Worm (Caenorhabditis elegans) whole organism, late embryonic: ENCODE measurements around the gene F18E9.3.

Experiments
- C38D4.7 ChIP-seq: fragments of 200-800 bp; sonication (Bioruptor generic); optimal IDR thresholded peaks from 2 replicates; lab custom pipeline; 2018; ENCODE audit warnings: mild to moderate bottlenecking, missing genetic modification characterization, moderate library complexity, missing compliant biosample characterization
- F13H6.1 ChIP-seq: sonication (generic microtip); optimal IDR thresholded peaks from 2 replicates; lab custom pipeline; 2016; ENCODE audit warnings: missing genetic modification characterization, missing compliant biosample characterization
- K02D7.2 ChIP-seq: sonication (generic microtip); optimal IDR thresholded peaks from 2 replicates; lab custom pipeline; 2017; ENCODE audit warnings: mild to moderate bottlenecking, missing genetic modification characterization, missing compliant biosample characterization
- T23F11.4 ChIP-seq: fragments of 200-800 bp; sonication (Bioruptor generic); optimal IDR thresholded peaks from 2 replicates; lab custom pipeline; 2018; ENCODE audit warnings: mild to moderate bottlenecking, missing genetic modification characterization, missing compliant biosample characterization
- Y22D7AL.16 ChIP-seq: sonication (generic microtip); optimal IDR thresholded peaks from 2 replicates; lab custom pipeline; 2016; ENCODE audit warnings: missing genetic modification characterization, missing compliant biosample characterization
- ahr-1 ChIP-seq: sonication (generic microtip); optimal IDR thresholded peaks from 2 replicates; lab custom pipeline; 2016; ENCODE audit warnings: missing genetic modification characterization, missing compliant biosample characterization
- ceh-19 ChIP-seq: fragments of 200-800 bp; sonication (Bioruptor generic); optimal IDR thresholded peaks from 2 replicates; lab custom pipeline; 2018; ENCODE audit warnings: mild to moderate bottlenecking, missing genetic modification characterization, missing compliant biosample characterization
- ceh-22 ChIP-seq: sonication (generic microtip); optimal IDR thresholded peaks from 2 replicates; lab custom pipeline; 2017; ENCODE audit warnings: missing biosample characterization, missing genetic modification characterization
- ceh-45 ChIP-seq: fragments of 200-800 bp; sonication (Bioruptor generic); IDR thresholded peaks from 2 replicates; pipeline ENCODE4 v1.3.6; 2022; ENCODE audit warnings: missing genetic modification reagents, missing genetic modification characterization, missing compliant biosample characterization
- ceh-9 ChIP-seq: sonication (generic microtip); optimal IDR thresholded peaks from 2 replicates; lab custom pipeline; 2016; ENCODE audit warnings: mild to moderate bottlenecking, missing genetic modification characterization, inconsistent platforms, missing compliant biosample characterization
- che-1 ChIP-seq: sonication (generic microtip); optimal IDR thresholded peaks from 2 replicates; lab custom pipeline; 2016; ENCODE audit warnings: mild to moderate bottlenecking, missing genetic modification characterization, missing compliant biosample characterization
- dve-1 ChIP-seq: sonication (generic microtip); optimal IDR thresholded peaks from 2 replicates; lab custom pipeline; 2017; ENCODE audit warnings: antibody characterized with exemption, mild to moderate bottlenecking, missing genetic modification characterization, missing compliant biosample characterization
- elt-2 ChIP-seq: sonication (generic microtip); optimal IDR thresholded peaks from 2 replicates; lab custom pipeline; 2016; ENCODE audit warnings: missing genetic modification reagents, missing genetic modification characterization, missing compliant biosample characterization
- elt-4 ChIP-seq: sonication (generic microtip); optimal IDR thresholded peaks from 2 replicates; lab custom pipeline; 2016; ENCODE audit warnings: missing genetic modification characterization, missing compliant biosample characterization
- ets-4 ChIP-seq: sonication (generic microtip); optimal IDR thresholded peaks from 2 replicates; lab custom pipeline; 2016; ENCODE audit warnings: missing genetic modification characterization, missing compliant biosample characterization
- eyg-1 ChIP-seq: sonication (generic microtip); optimal IDR thresholded peaks from 2 replicates; lab custom pipeline; 2016; ENCODE audit warnings: missing genotype, missing genetic modification characterization, missing compliant biosample characterization
- fax-1 ChIP-seq: sonication (generic microtip); optimal IDR thresholded peaks from 2 replicates; lab custom pipeline; 2016; ENCODE audit warnings: missing genotype, missing genetic modification characterization, missing compliant biosample characterization
- fkh-10 ChIP-seq: fragments of 150-350 bp; optimal IDR thresholded peaks from 2 replicates; lab custom pipeline; 2014; ENCODE audit warnings: missing biosample characterization, missing genetic modification reagents, missing genetic modification characterization
- fkh-6 ChIP-seq: sonication (generic microtip); optimal IDR thresholded peaks from 2 replicates; lab custom pipeline; 2016; ENCODE audit warnings: missing genetic modification characterization, missing compliant biosample characterization
- gmeb-2 ChIP-seq: sonication (generic microtip); optimal IDR thresholded peaks from 2 replicates; lab custom pipeline; 2016; ENCODE audit warnings: missing genetic modification characterization, inconsistent platforms, missing compliant biosample characterization
- hlh-13 ChIP-seq: fragments of 200-800 bp; sonication (Bioruptor generic); optimal IDR thresholded peaks from 2 replicates; lab custom pipeline; 2018; ENCODE audit warnings: mild to moderate bottlenecking, missing genetic modification characterization, missing compliant biosample characterization
- hlh-30 ChIP-seq: sonication (generic microtip); optimal IDR thresholded peaks from 2 replicates; lab custom pipeline; 2017; ENCODE audit warnings: antibody characterized with exemption, missing genetic modification characterization, missing compliant biosample characterization; ENCODE audit not compliant: insufficient read depth
- hlh-6 ChIP-seq: sonication (generic microtip); optimal IDR thresholded peaks from 2 replicates; lab custom pipeline; 2016; ENCODE audit warnings: missing genotype, missing genetic modification characterization, missing compliant biosample characterization
- hlh-8 ChIP-seq: sonication (generic microtip); optimal IDR thresholded peaks from 2 replicates; lab custom pipeline; 2016; ENCODE audit warnings: missing genotype, missing genetic modification characterization, missing compliant biosample characterization
- madf-2 ChIP-seq: sonication (generic microtip); optimal IDR thresholded peaks from 2 replicates; lab custom pipeline; 2017; ENCODE audit warnings: missing genetic modification characterization, missing compliant biosample characterization
- mec-3 ChIP-seq: sonication (generic microtip); optimal IDR thresholded peaks from 2 replicates; lab custom pipeline; 2016; ENCODE audit warnings: borderline replicate concordance, missing genetic modification characterization, missing compliant biosample characterization
- nfya-1 ChIP-seq: sonication (generic microtip); optimal IDR thresholded peaks from 2 replicates; lab custom pipeline; 2017; ENCODE audit warnings: missing genetic modification characterization, mild to moderate bottlenecking, missing compliant biosample characterization, antibody characterized with exemption, moderate library complexity
- nhr-11 ChIP-seq: fragments of 150-350 bp; optimal IDR thresholded peaks from 2 replicates; lab custom pipeline; 2014; ENCODE audit warnings: missing biosample characterization, missing genetic modification characterization
- nhr-232 ChIP-seq: sonication (generic microtip); optimal IDR thresholded peaks from 2 replicates; lab custom pipeline; 2016; ENCODE audit warnings: missing genetic modification characterization, missing compliant biosample characterization
- npax-4 ChIP-seq: sonication (generic microtip); optimal IDR thresholded peaks from 2 replicates; lab custom pipeline; 2016; ENCODE audit warnings: missing genetic modification characterization, missing compliant biosample characterization
- odd-2 ChIP-seq: sonication (generic microtip); optimal IDR thresholded peaks from 2 replicates; lab custom pipeline; 2017; ENCODE audit warnings: antibody characterized with exemption, mild to moderate bottlenecking, missing genetic modification characterization, missing compliant biosample characterization
- pag-3 ChIP-seq: sonication (generic microtip); optimal IDR thresholded peaks from 2 replicates; lab custom pipeline; 2016; ENCODE audit warnings: missing compliant biosample characterization, missing genetic modification characterization, borderline replicate concordance
- pax-1 ChIP-seq: fragments of 150-350 bp; optimal IDR thresholded peaks from 2 replicates; lab custom pipeline; 2014; ENCODE audit warnings: missing biosample characterization, missing genetic modification characterization
- pha-2 ChIP-seq: sonication (generic microtip); optimal IDR thresholded peaks from 2 replicates; lab custom pipeline; 2017; ENCODE audit warnings: mild to moderate bottlenecking, missing genetic modification characterization, missing compliant biosample characterization
- pha-4 ChIP-seq: fragments of 150-350 bp; optimal IDR thresholded peaks from 2 replicates; lab custom pipeline; 2018; ENCODE audit warnings: missing biosample characterization, missing genetic modification reagents, missing genetic modification characterization
- pqm-1 ChIP-seq: sonication (generic microtip); optimal IDR thresholded peaks from 2 replicates; lab custom pipeline; 2016; ENCODE audit warnings: missing genetic modification characterization, missing compliant biosample characterization
- pros-1 ChIP-seq: fragments of 150-350 bp; optimal IDR thresholded peaks from 2 replicates; lab custom pipeline; 2014; ENCODE audit warnings: missing biosample characterization, missing genetic modification reagents, missing genetic modification characterization
- sdc-2 ChIP-seq: sonication (generic microtip); optimal IDR thresholded peaks from 2 replicates; lab custom pipeline; 2016; ENCODE audit warnings: missing genotype, missing genetic modification characterization, missing compliant biosample characterization
- sox-4 ChIP-seq: sonication (generic microtip); optimal IDR thresholded peaks from 2 replicates; lab custom pipeline; 2017; ENCODE audit warnings: mild to moderate bottlenecking, missing genetic modification characterization, inconsistent platforms, missing compliant biosample characterization
- syd-9 ChIP-seq: sonication (generic microtip); optimal IDR thresholded peaks from 2 replicates; lab custom pipeline; 2016; ENCODE audit warnings: mild to moderate bottlenecking, missing genetic modification characterization, moderate library complexity, missing compliant biosample characterization
- tbx-2 ChIP-seq: sonication (generic microtip); optimal IDR thresholded peaks from 2 replicates; lab custom pipeline; 2016; ENCODE audit warnings: missing genetic modification characterization, missing compliant biosample characterization
- ttx-3 ChIP-seq: sonication (generic microtip); optimal IDR thresholded peaks from 2 replicates; lab custom pipeline; 2016; ENCODE audit warnings: missing genetic modification reagents, missing genetic modification characterization, missing compliant biosample characterization
- unc-3 ChIP-seq, 2 experiments: fragments of 200-800 bp in 1 of 2; sonication (Bioruptor generic) in 1 of 2; sonication (generic microtip) in 1 of 2; conservative IDR thresholded peaks in 1 of 2; optimal IDR thresholded peaks in 1 of 2; 2 replicates each; pipeline versions ENCODE4 v1.3.6 to Lab custom; 2016 to 2022; ENCODE audit warnings: missing compliant biosample characterization in 2 of 2, missing genetic modification characterization in 2 of 2, missing genetic modification reagents in 1 of 2
- unc-42 ChIP-seq: sonication (generic microtip); optimal IDR thresholded peaks from 2 replicates; lab custom pipeline; 2016; ENCODE audit warnings: missing genotype, missing genetic modification characterization, missing compliant biosample characterization
- unc-55 ChIP-seq: sonication (generic microtip); optimal IDR thresholded peaks from 2 replicates; lab custom pipeline; 2017; ENCODE audit warnings: missing biosample characterization, missing genetic modification reagents, missing genetic modification characterization
- zip-5 ChIP-seq: sonication (generic microtip); optimal IDR thresholded peaks from 2 replicates; lab custom pipeline; 2016; ENCODE audit warnings: missing genetic modification characterization, missing compliant biosample characterization
- ztf-16 ChIP-seq: sonication (generic microtip); optimal IDR thresholded peaks from 2 replicates; lab custom pipeline; 2017; ENCODE audit warnings: missing genetic modification characterization, missing compliant biosample characterization

The F18E9.3 gene

ce11 chrX:8598491-8598890 lies 12.5 kb downstream of the F18E9.3 start:
- no peak for TF ChIP-seq pag-3
- TF ChIP-seq ahr-1 (tag; lab: Kevin White, UChicago), result no peak
- TF ChIP-seq K02D7.2 (tag; lab: Kevin White, UChicago), result no peak
- no peak for TF ChIP-seq ceh-45 (GFP tag; lab: Robert Waterston, UW)
- no peak for TF ChIP-seq pqm-1 (tag; lab: Kevin White, UChicago)
- TF ChIP-seq odd-2, result no peak
- TF ChIP-seq zip-5 (tag; lab: Kevin White, UChicago), result no peak

DNA sequence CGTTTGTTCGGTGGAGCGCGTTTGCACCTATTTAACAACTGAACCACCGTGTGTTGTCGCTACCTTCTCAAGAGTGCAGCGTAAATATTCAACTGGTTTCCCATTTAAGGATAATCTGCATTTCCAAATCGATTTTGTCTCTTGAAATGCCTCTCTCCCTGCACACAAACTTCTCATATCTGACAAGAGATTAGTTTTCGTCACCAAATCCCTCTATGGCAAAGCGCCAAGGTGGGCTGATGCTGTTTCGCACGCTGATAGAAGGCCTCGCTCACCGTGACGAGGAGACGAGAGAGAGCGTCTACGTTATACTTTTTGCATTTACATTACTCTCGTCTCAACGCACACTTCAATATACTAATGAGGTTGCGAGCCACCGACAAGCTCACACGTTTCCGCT lies 13.8 kb downstream of the F18E9.3 start:
- no peak for TF ChIP-seq pqm-1 (tag; lab: Kevin White, UChicago)
- TF ChIP-seq ceh-9 (tag; lab: Kevin White, UChicago), result no peak
- no peak for TF ChIP-seq C38D4.7 (GFP tag; lab: Kevin White, UChicago)
- TF ChIP-seq ttx-3, result no peak
- TF ChIP-seq elt-4, result no peak
- TF ChIP-seq dve-1 (tag; lab: Kevin White, UChicago), result no peak
- TF ChIP-seq sox-4 (tag; lab: Kevin White, UChicago), result no peak
- TF ChIP-seq hlh-6 (tag; lab: Kevin White, UChicago), result no peak
- no peak for TF ChIP-seq T23F11.4 (GFP tag; lab: Kevin White, UChicago)
- TF ChIP-seq sdc-2 (tag; lab: Kevin White, UChicago), result no peak
- no peak for TF ChIP-seq Y22D7AL.16 (tag; lab: Kevin White, UChicago)
- no peak for TF ChIP-seq ztf-16 (tag; lab: Kevin White, UChicago)
- TF ChIP-seq madf-2 (tag; lab: Kevin White, UChicago), result no peak
- no peak for TF ChIP-seq hlh-13
- TF ChIP-seq pax-1 (tag; lab: Kevin White, UChicago), result no peak
- TF ChIP-seq syd-9 (tag; lab: Kevin White, UChicago), result no peak
- TF ChIP-seq hlh-30, result no peak
- TF ChIP-seq tbx-2 (tag; lab: Kevin White, UChicago), result no peak
- no peak for TF ChIP-seq mec-3
- TF ChIP-seq, all 69 proteins: peak for 0

- TF ChIP-seq nhr-11 (no peak), ceh-22 (tag; lab: Kevin White, UChicago) (no peak), fkh-6 (tag; lab: Kevin White, UChicago) (no peak), ceh-19 (GFP tag; lab: Kevin White, UChicago) (no peak), che-1 (tag; lab: Kevin White, UChicago) (no peak), nhr-232 (tag; lab: Kevin White, UChicago) (no peak), pros-1 (no peak), elt-2 (tag; lab: Kevin White, UChicago) (no peak), zip-5 (tag; lab: Kevin White, UChicago) (no peak), ets-4 (tag; lab: Kevin White, UChicago) (no peak), unc-55 (GFP tag; lab: Kevin White, UChicago) (no peak), hlh-8 (tag; lab: Kevin White, UChicago) (no peak)
Observed at ce11 chrX:8601235-8601634, 15.3 kb downstream of the F18E9.3 start, which contains the start of gene F18E9.1. F18E9.1 (plus strand) TSS chrX:8601535.

- TF ChIP-seq gmeb-2 (peak; percentile 24), nfya-1 (no peak), fax-1 (tag; lab: Kevin White, UChicago) (no peak), pha-2 (tag; lab: Kevin White, UChicago) (no peak), unc-42 (tag; lab: Kevin White, UChicago) (no peak), npax-4 (peak; percentile 23), eyg-1 (tag; lab: Kevin White, UChicago) (no peak), ttx-3 (no peak), hlh-13 (no peak), ceh-19 (GFP tag; lab: Kevin White, UChicago) (peak; percentile 32), pha-4 (no peak), unc-3 (GFP tag; conservative IDR thresholded peaks at IDR 0.05; lab: Robert Waterston, UW) (peak; percentile 66), unc-3 (tag; optimal IDR thresholded peaks at IDR 0.05; lab: Kevin White, UChicago) (no peak), ceh-45 (GFP tag; lab: Robert Waterston, UW) (peak; percentile 65; the same call in 1 of the 2 replicates), madf-2 (tag; lab: Kevin White, UChicago) (no peak), fkh-10 (GFP tag; lab: Kevin White, UChicago) (no peak), F13H6.1 (no peak)
Observed at ce11 chrX:8602722-8603427, 16.9 kb downstream of the F18E9.3 start.
